Fruit fly (Drosophila melanogaster) ovary, adult (tissue): ENCODE results near the gene Cht11.

Experiments
- CG17801 ChIP-seq: fragments of 200-800 bp; optimal IDR thresholded peaks from 2 replicates; lab custom pipeline; 2019; ENCODE audit warnings: missing biosample characterization, mild to moderate bottlenecking, missing genetic modification characterization, moderate library complexity; ENCODE audit not compliant: partially characterized antibody

Cht11 gene

dm6 chrX:6849178-6849956, at the start of gene Cht11, which contains the start of gene CG4558:
Gene Cht11 (minus strand): TSS chrX:6849517.
Gene CG4558 (plus strand): TSS chrX:6849770.
- peak; percentile 97 for TF ChIP-seq CG17801 (GFP tag; lab: Kevin White, UChicago)

dm6 chrX:6898147-6898546, 48.8 kb upstream of the Cht11 start:
- TF ChIP-seq CG17801 (GFP tag; lab: Kevin White, UChicago): no peak

dm6 chrX:6876343-6876742, 27.0 kb upstream of the Cht11 start:
- no peak for TF ChIP-seq CG17801 (GFP tag; lab: Kevin White, UChicago)

dm6 chrX:6875773-6876172, 26.5 kb upstream of the Cht11 start:
- TF ChIP-seq CG17801 (GFP tag; lab: Kevin White, UChicago): no peak

- peak; percentile 10 for TF ChIP-seq CG17801 (GFP tag; lab: Kevin White, UChicago)
Observed at dm6 chrX:6874918-6875454, 25.7 kb upstream of the Cht11 start.

- TF ChIP-seq CG17801 (GFP tag; lab: Kevin White, UChicago): no peak
Observed at dm6 chrX:6871746-6872145, 22.4 kb upstream of the Cht11 start.

dm6 chrX:6869770-6870404, 20.6 kb upstream of the Cht11 start:
- no peak for TF ChIP-seq CG17801 (GFP tag; lab: Kevin White, UChicago)

dm6 chrX:6868629-6869579, 19.6 kb upstream of the Cht11 start:
- no peak for TF ChIP-seq CG17801 (GFP tag; lab: Kevin White, UChicago)

dm6 chrX:6868024-6868628, 18.8 kb upstream of the Cht11 start:
- no peak for TF ChIP-seq CG17801 (GFP tag; lab: Kevin White, UChicago)

- no peak for TF ChIP-seq CG17801 (GFP tag; lab: Kevin White, UChicago)
Observed at dm6 chrX:6867175-6868023, 18.1 kb upstream of the Cht11 start, which contains the start of gene CG14434. Gene CG14434 (minus strand): TSS chrX:6867194.

- no peak for TF ChIP-seq CG17801 (GFP tag; lab: Kevin White, UChicago)
Observed at dm6 chrX:6866764-6867163, 17.4 kb upstream of the Cht11 start.

dm6 chrX:6866040-6866439, 16.7 kb upstream of the Cht11 start:
- peak; percentile 30 for TF ChIP-seq CG17801 (GFP tag; lab: Kevin White, UChicago)

dm6 chrX:6865039-6865438, 15.7 kb upstream of the Cht11 start:
- no peak for TF ChIP-seq CG17801 (GFP tag; lab: Kevin White, UChicago)
